Fruit fly (Drosophila melanogaster) whole organism, embryonic: ENCODE results near the gene nan.

Source experiments
- Asciz ChIP-seq: fragments of 200-800 bp; sonication (Bioruptor generic); optimal IDR thresholded peaks from 2 replicates; lab custom pipeline; 2017; ENCODE audit warnings: missing biosample characterization, mild to moderate bottlenecking, missing genetic modification characterization, missing genetic modification reagents
- BtbVII ChIP-seq: fragments of 200-800 bp; sonication (Bioruptor generic); optimal IDR thresholded peaks from 3 replicates; lab custom pipeline; 2017; ENCODE audit warnings: missing biosample characterization, mild to moderate bottlenecking, missing genetic modification characterization
- CG12391 ChIP-seq: fragments of 200-800 bp; sonication (Bioruptor generic); optimal IDR thresholded peaks from 3 replicates; lab custom pipeline; 2018; ENCODE audit warnings: missing biosample characterization, mild to moderate bottlenecking, missing genetic modification characterization, moderate library complexity
- CG14710 ChIP-seq: fragments of 200-800 bp; sonication (Bioruptor generic); optimal IDR thresholded peaks from 3 replicates; lab custom pipeline; 2019; ENCODE audit warnings: missing biosample characterization, mild to moderate bottlenecking, missing genetic modification characterization, moderate library complexity
- CG15073 ChIP-seq: fragments of 200-800 bp; sonication (Bioruptor generic); optimal IDR thresholded peaks from 2 replicates; lab custom pipeline; 2016; ENCODE audit warnings: missing biosample characterization, missing genetic modification characterization
- CG15479 ChIP-seq: fragments of 200-800 bp; sonication (Bioruptor generic); optimal IDR thresholded peaks from 3 replicates; lab custom pipeline; 2019; ENCODE audit warnings: missing biosample characterization, mild to moderate bottlenecking, missing genetic modification characterization, moderate library complexity
- CG15601 ChIP-seq: fragments of 200-800 bp; sonication (Bioruptor generic); optimal IDR thresholded peaks from 3 replicates; lab custom pipeline; 2019; ENCODE audit warnings: missing biosample characterization, mild to moderate bottlenecking, missing genetic modification characterization, moderate library complexity
- CG17361 ChIP-seq: fragments of 200-800 bp; sonication (Bioruptor generic); IDR thresholded peaks from 3 replicates; pipeline ENCODE4 v1.3.6; 2022; ENCODE audit warnings: missing biosample characterization, missing genetic modification characterization
- CG2199 ChIP-seq: fragments of 200-800 bp; sonication (Bioruptor generic); IDR thresholded peaks from 3 replicates; pipeline ENCODE4 v1.3.6; 2022; ENCODE audit warnings: missing biosample characterization, missing genetic modification characterization
- CG2202 ChIP-seq: fragments of 200-800 bp; sonication (Bioruptor generic); optimal IDR thresholded peaks from 2 replicates; lab custom pipeline; 2018; ENCODE audit warnings: missing biosample characterization, mild to moderate bottlenecking, missing genetic modification characterization
- CG32767 ChIP-seq: fragments of 200-800 bp; sonication (Bioruptor generic); IDR thresholded peaks from 2 replicates; pipeline ENCODE4 v1.3.6; 2022; ENCODE audit warnings: missing biosample characterization, missing genetic modification characterization
- CG34422 ChIP-seq: fragments of 200-800 bp; sonication (Bioruptor generic); IDR thresholded peaks from 3 replicates; pipeline ENCODE4 v1.3.6; 2022; ENCODE audit warnings: missing biosample characterization, missing genetic modification characterization
- CG42726 ChIP-seq: fragments of 200-800 bp; sonication (Bioruptor generic); IDR thresholded peaks from 2 replicates; pipeline ENCODE4 v1.3.6; 2022; ENCODE audit warnings: missing biosample characterization, missing genetic modification characterization; ENCODE audit not compliant: partially characterized antibody
- CG4707 ChIP-seq: fragments of 200-800 bp; sonication (Bioruptor generic); optimal IDR thresholded peaks from 2 replicates; lab custom pipeline; 2018; ENCODE audit warnings: missing biosample characterization, mild to moderate bottlenecking, missing genetic modification characterization, moderate library complexity
- CG5180 ChIP-seq: fragments of 200-800 bp; sonication (Bioruptor generic); optimal IDR thresholded peaks from 3 replicates; lab custom pipeline; 2017; ENCODE audit warnings: missing biosample characterization, missing genetic modification characterization, mild to moderate bottlenecking, moderate library complexity, missing genetic modification reagents
- CG6254 ChIP-seq: fragments of 200-800 bp; sonication (Bioruptor generic); optimal IDR thresholded peaks from 3 replicates; lab custom pipeline; 2017; ENCODE audit warnings: mild to moderate bottlenecking, missing biosample characterization, missing genetic modification reagents, missing genetic modification characterization
- D ChIP-seq, 2 experiments: fragments of 200-800 bp in 1 of 2; fragments of >200 bp in 1 of 2; sonication (Bioruptor generic) in 1 of 2; optimal IDR thresholded peaks; 2 replicates in 1 of 2; 3 replicates in 1 of 2; lab custom pipeline; 2017; ENCODE audit warnings: mild to moderate bottlenecking in 1 of 2, missing biosample characterization in 1 of 2, missing genetic modification characterization in 1 of 2, missing genetic modification reagents in 1 of 2
- D19B ChIP-seq: fragments of 200-800 bp; sonication (Bioruptor generic); optimal IDR thresholded peaks from 2 replicates; lab custom pipeline; 2017; ENCODE audit warnings: missing biosample characterization, mild to moderate bottlenecking, missing genetic modification characterization
- Elba2 ChIP-seq: fragments of 200-800 bp; sonication (Bioruptor generic); optimal IDR thresholded peaks from 3 replicates; lab custom pipeline; 2016; ENCODE audit warnings: missing biosample characterization, missing genetic modification characterization
- Lpt ChIP-seq: fragments of >200 bp; optimal IDR thresholded peaks from 2 replicates; lab custom pipeline; 2018; ENCODE audit warnings: missing biosample characterization, missing genetic modification characterization
- Med ChIP-seq: fragments of 200-800 bp; sonication (Bioruptor generic); peaks from one replicate; lab custom pipeline; 2016; ENCODE audit warnings: missing biosample characterization, missing genetic modification characterization, mild to moderate bottlenecking, inconsistent platforms, moderate library complexity
- Oli ChIP-seq: fragments of 200-800 bp; sonication (Bioruptor generic); optimal IDR thresholded peaks from 2 replicates; lab custom pipeline; 2018; ENCODE audit warnings: missing biosample characterization, mild to moderate bottlenecking, missing genetic modification characterization, moderate library complexity
- Six4 ChIP-seq: fragments of 200-800 bp; sonication (Bioruptor generic); optimal IDR thresholded peaks from 2 replicates; lab custom pipeline; 2016; ENCODE audit warnings: missing biosample characterization, missing genetic modification characterization
- Sox102F ChIP-seq: fragments of 200-800 bp; sonication (Bioruptor generic); optimal IDR thresholded peaks from 2 replicates; lab custom pipeline; 2018; ENCODE audit warnings: missing biosample characterization, mild to moderate bottlenecking, missing genetic modification characterization, moderate library complexity
- btn ChIP-seq: fragments of 200-800 bp; sonication (Bioruptor generic); optimal IDR thresholded peaks from 2 replicates; lab custom pipeline; 2016; ENCODE audit warnings: missing biosample characterization, missing genetic modification characterization
- ci ChIP-seq: fragments of 200-800 bp; sonication (Bioruptor generic); IDR thresholded peaks from 3 replicates; pipeline ENCODE4 v1.3.6; 2022; ENCODE audit warnings: missing biosample characterization, missing genetic modification characterization
- crol ChIP-seq: fragments of 200-800 bp; sonication (Bioruptor generic); IDR thresholded peaks from 2 replicates; pipeline ENCODE4 v1.3.6; 2022; ENCODE audit warnings: missing biosample characterization, missing genetic modification characterization
- dimm ChIP-seq: fragments of 200-800 bp; sonication (Bioruptor generic); IDR thresholded peaks from 2 replicates; pipeline ENCODE4 v1.3.6; 2022; ENCODE audit warnings: missing biosample characterization, missing genetic modification characterization
- fd102C ChIP-seq: fragments of 200-800 bp; sonication (Bioruptor generic); optimal IDR thresholded peaks from 2 replicates; lab custom pipeline; 2018; ENCODE audit warnings: missing biosample characterization, mild to moderate bottlenecking, missing genetic modification characterization, moderate library complexity
- gcm ChIP-seq: fragments of 200-800 bp; sonication (Bioruptor generic); optimal IDR thresholded peaks from 2 replicates; lab custom pipeline; 2019; ENCODE audit warnings: missing biosample characterization, mild to moderate bottlenecking, missing genetic modification characterization, moderate library complexity
- gsb-n ChIP-seq: fragments of 200-800 bp; sonication (Bioruptor generic); optimal IDR thresholded peaks from 3 replicates; lab custom pipeline; 2018; ENCODE audit warnings: missing biosample characterization, mild to moderate bottlenecking, missing genetic modification characterization
- insv ChIP-seq, 2 experiments: fragments of 200-800 bp; sonication (Bioruptor generic); optimal IDR thresholded peaks; 3 replicates each; lab custom pipeline; 2016 to 2018; ENCODE audit warnings: missing biosample characterization in 2 of 2, missing genetic modification characterization in 2 of 2
- lov ChIP-seq, 2 experiments: fragments of 200-800 bp in 1 of 2; fragments of >200 bp in 1 of 2; sonication (Bioruptor generic) in 1 of 2; IDR thresholded peaks in 1 of 2; optimal IDR thresholded peaks in 1 of 2; 2 replicates in 1 of 2; 3 replicates in 1 of 2; pipeline versions ENCODE4 v1.3.6 to Lab custom; 2017 to 2022; ENCODE audit warnings: missing biosample characterization in 1 of 2, missing genetic modification characterization in 1 of 2
- nau ChIP-seq: fragments of 200-800 bp; sonication (Bioruptor generic); optimal IDR thresholded peaks from 3 replicates; lab custom pipeline; 2017; ENCODE audit warnings: missing biosample characterization, mild to moderate bottlenecking, missing genetic modification characterization, missing genetic modification reagents
- nmo ChIP-seq: fragments of 200-800 bp; sonication (Bioruptor generic); optimal IDR thresholded peaks from 2 replicates; lab custom pipeline; 2018; ENCODE audit warnings: missing biosample characterization, mild to moderate bottlenecking, missing genetic modification characterization, moderate library complexity
- pros ChIP-seq: fragments of 200-800 bp; sonication (Bioruptor generic); optimal IDR thresholded peaks from 3 replicates; lab custom pipeline; 2019; ENCODE audit warnings: missing biosample characterization, mild to moderate bottlenecking, missing genetic modification characterization, moderate library complexity
- rib ChIP-seq: fragments of 200-800 bp; sonication (Bioruptor generic); IDR thresholded peaks from 2 replicates; pipeline ENCODE4 v1.3.6; 2022; ENCODE audit warnings: missing biosample characterization, missing genetic modification characterization
- sens ChIP-seq: fragments of 200-800 bp; sonication (Bioruptor generic); peaks from one replicate; lab custom pipeline; 2016; ENCODE audit warnings: missing biosample characterization, missing genetic modification characterization
- wek ChIP-seq: fragments of 200-800 bp; sonication (Bioruptor generic); optimal IDR thresholded peaks from 3 replicates; lab custom pipeline; 2018; ENCODE audit warnings: missing biosample characterization, mild to moderate bottlenecking, missing genetic modification characterization, moderate library complexity
- zen ChIP-seq: fragments of 200-800 bp; sonication (Bioruptor generic); optimal IDR thresholded peaks from 3 replicates; lab custom pipeline; 2018; ENCODE audit warnings: missing biosample characterization, mild to moderate bottlenecking, missing genetic modification characterization, moderate library complexity

The nan gene

dm6 chr3L:14193962-14194503 lies 4.6 kb upstream of the nan start (continued):
- TF ChIP-seq CG2199 (GFP tag; lab: Robert Waterston, UW): 0 out of 3 replicates have a peak, but pooled peaks have one; percentile 14
- peak; percentile 53; the same call in 1 of the 2 replicates for TF ChIP-seq crol
- TF ChIP-seq Asciz (GFP tag; lab: Kevin White, UChicago): peak; percentile 32
- TF ChIP-seq Six4 (GFP tag; lab: Kevin White, UChicago): no peak
- no peak for TF ChIP-seq lov (optimal IDR thresholded peaks at IDR 0.05; lab: Kevin White, UChicago)
- TF ChIP-seq lov (GFP tag; IDR thresholded peaks at IDR 0.05; lab: Robert Waterston, UW): peak; percentile 12; the same call in 1 of the 3 replicates
- TF ChIP-seq dimm: no peak
- peak; percentile 53 for TF ChIP-seq wek (GFP tag; lab: Kevin White, UChicago)
- peak; percentile 28 for TF ChIP-seq nmo
- peak; percentile 3 for TF ChIP-seq nau (GFP tag; lab: Kevin White, UChicago)
- peak; percentile 40 for TF ChIP-seq fd102C (GFP tag; lab: Kevin White, UChicago)
- TF ChIP-seq ci (GFP tag; lab: Robert Waterston, UW): peak; percentile 14; the same call in 1 of the 3 replicates
- TF ChIP-seq CG17361 (GFP tag; lab: Robert Waterston, UW): peak; percentile 53; the same call in 1 of the 3 replicates
- peak; percentile 42 for TF ChIP-seq CG15601
- peak; percentile 19 for TF ChIP-seq zen (tag; lab: Kevin White, UChicago)
- TF ChIP-seq Sox102F (GFP tag; lab: Kevin White, UChicago): peak; percentile 10
- TF ChIP-seq Oli: peak; percentile 28
- peak; percentile 3 for TF ChIP-seq CG6254 (GFP tag; lab: Kevin White, UChicago)
- TF ChIP-seq sens (GFP tag; lab: Kevin White, UChicago): peak; percentile 79
- TF ChIP-seq CG4707 (GFP tag; lab: Kevin White, UChicago): peak; percentile 28
- TF ChIP-seq gcm (GFP tag; lab: Kevin White, UChicago): peak; percentile 41
- peak; percentile 45 for TF ChIP-seq CG14710 (tag; lab: Kevin White, UChicago)
- TF ChIP-seq CG32767: 0 out of 2 replicates have a peak, but pooled peaks have one; percentile 20
- TF ChIP-seq pros (GFP tag; lab: Kevin White, UChicago): peak; percentile 7
- TF ChIP-seq Med (GFP tag; lab: Kevin White, UChicago): peak; percentile 26
- 0 out of 2 replicates have a peak, but pooled peaks have one; percentile 22 for TF ChIP-seq CG42726 (GFP tag; lab: Robert Waterston, UW)
- no peak for TF ChIP-seq btn
- TF ChIP-seq CG12391 (tag; lab: Kevin White, UChicago): peak; percentile 43
- TF ChIP-seq gsb-n (tag; lab: Kevin White, UChicago): peak; percentile 57
- TF ChIP-seq CG15073: no peak
- peak; percentile 34 for TF ChIP-seq CG5180 (GFP tag; lab: Kevin White, UChicago)
- no peak for TF ChIP-seq D (optimal IDR thresholded peaks at IDR 0.05; lab: Kevin White, UChicago)
- TF ChIP-seq D (GFP tag; optimal IDR thresholded peaks at IDR 0.05; lab: Kevin White, UChicago): peak; percentile 41
- no peak for TF ChIP-seq CG2202 (tag; lab: Kevin White, UChicago)

DNA sequence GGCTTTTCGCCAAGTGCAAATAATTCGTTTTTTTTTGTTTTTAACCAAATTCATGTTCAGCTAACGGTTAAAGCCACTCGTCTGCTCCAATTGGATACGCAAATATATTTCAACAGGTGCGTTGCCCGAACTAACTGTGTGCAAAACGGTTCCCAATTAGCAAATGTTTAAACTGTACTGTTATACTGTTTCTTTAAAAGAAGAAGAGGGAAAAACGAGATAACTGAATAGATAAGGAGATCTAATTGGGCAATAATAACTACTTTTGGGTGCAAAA lies 2.0 kb upstream of the nan start:
- TF ChIP-seq Lpt (no peak), insv (GFP tag; optimal IDR thresholded peaks at IDR 0.05; lab: Kevin White, UChicago) (peak in 1 of 2 experiments; percentile 81), D19B (GFP tag; lab: Kevin White, UChicago) (no peak), BtbVII (GFP tag; lab: Kevin White, UChicago) (no peak), CG15479 (GFP tag; lab: Kevin White, UChicago) (peak; percentile 5), rib (GFP tag; lab: Robert Waterston, UW) (0 out of 2 replicates have a peak, but pooled peaks have one; percentile 50), CG34422 (GFP tag; lab: Robert Waterston, UW) (peak; percentile 14; the same call in 1 of the 3 replicates), Elba2 (GFP tag; lab: Kevin White, UChicago) (peak; percentile 94)
